Fruit fly (Drosophila melanogaster): Measurements from ENCODE around the gene CG12985.

CG12985 gene

DNA sequence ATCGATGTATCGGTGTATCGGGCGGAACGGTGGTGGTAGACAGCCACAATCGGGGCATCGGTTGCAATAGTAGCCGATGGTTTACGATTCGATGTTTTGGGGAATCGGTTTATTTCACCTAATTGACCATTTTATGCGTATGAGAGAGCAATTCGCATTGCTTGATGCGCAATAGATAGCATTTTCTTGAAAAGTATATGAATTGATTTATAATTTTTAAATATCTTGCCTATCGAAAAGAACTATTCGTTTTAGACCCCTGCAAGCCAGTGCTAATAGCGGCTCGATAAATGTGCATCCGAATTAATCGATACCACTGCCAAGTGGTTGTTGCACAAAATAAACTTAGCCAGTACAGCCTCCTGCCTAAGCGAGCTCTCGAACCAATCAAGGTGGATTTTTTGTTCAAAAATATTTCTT is 3.7 kb downstream of the CG12985 start, which contains the start of gene mnb (continued):
- TF ChIP-seq BEAF-32 (GFP tag; optimal IDR thresholded peaks at IDR 0.05) = peak; percentile 99
- TF ChIP-seq gce (GFP tag; IDR thresholded peaks at IDR 0.05) = no peak
- TF ChIP-seq ato (GFP tag; IDR thresholded peaks at IDR 0.05; ENCODE audit: partially characterized antibody) = peak; percentile 99
- peak in 1 of 2 experiments; percentile 16 for TF ChIP-seq dpn (GFP tag; optimal IDR thresholded peaks at IDR 0.05)
- peak; percentile 55 for TF ChIP-seq gfzf (GFP tag; optimal IDR thresholded peaks at IDR 0.05)
- TF ChIP-seq corto (GFP tag; optimal IDR thresholded peaks at IDR 0.05) = no peak
- peak in 1 of 3 experiments; percentile 33 for TF ChIP-seq Stat92E (GFP tag; optimal IDR thresholded peaks at IDR 0.05)
- TF ChIP-seq CG14860 (GFP tag; IDR thresholded peaks at IDR 0.05; ENCODE audit: partially characterized antibody) = peak; percentile 99
- no peak for TF ChIP-seq GATAe (GFP tag; conservative IDR thresholded peaks at IDR 0.05)
- peak; percentile 37 for TF ChIP-seq stwl (tag; optimal IDR thresholded peaks at IDR 0.05)
- TF ChIP-seq pita (GFP tag; optimal IDR thresholded peaks at IDR 0.05) = peak; percentile 88
- no peak for TF ChIP-seq NC2β (GFP tag; optimal IDR thresholded peaks at IDR 0.05)
- no peak for TF ChIP-seq Jarid2 (GFP tag; optimal IDR thresholded peaks at IDR 0.05)
- peak; percentile 68 for TF ChIP-seq CG12659 (GFP tag; optimal IDR thresholded peaks at IDR 0.05)
- peak; percentile 13 for TF ChIP-seq lbe (GFP tag; optimal IDR thresholded peaks at IDR 0.05)
- no peak for TF ChIP-seq ab (GFP tag; optimal IDR thresholded peaks at IDR 0.05)
- TF ChIP-seq mam (GFP tag; optimal IDR thresholded peaks at IDR 0.05) = peak; percentile 48
- TF ChIP-seq mld (GFP tag; IDR thresholded peaks at IDR 0.05; ENCODE audit: partially characterized antibody) = peak; percentile 98
- peak; percentile 98 for TF ChIP-seq tna (GFP tag; IDR thresholded peaks at IDR 0.05; ENCODE audit: partially characterized antibody)
- TF ChIP-seq HmgD (GFP tag; optimal IDR thresholded peaks at IDR 0.05) = peak; percentile 29
- no peak for TF ChIP-seq otp (GFP tag; IDR thresholded peaks at IDR 0.05)
- no peak for TF ChIP-seq prd (optimal IDR thresholded peaks at IDR 0.05)
- TF ChIP-seq prd (GFP tag; IDR thresholded peaks at IDR 0.05) = peak; percentile 40; the same call in 1 of the 3 replicates
- TF ChIP-seq Atf6 (GFP tag; IDR thresholded peaks at IDR 0.05) = 0 out of 2 replicates have a peak, but pooled peaks have one; percentile 23
- TF ChIP-seq nerfin-2 (GFP tag; IDR thresholded peaks at IDR 0.05; ENCODE audit: partially characterized antibody) = peak; percentile 99
- no peak for TF ChIP-seq dimm (GFP tag; IDR thresholded peaks at IDR 0.05)
- peak; percentile 100 for TF ChIP-seq vnd (GFP tag; IDR thresholded peaks at IDR 0.05; ENCODE audit: partially characterized antibody)
- no peak for TF ChIP-seq CG1529 (GFP tag; optimal IDR thresholded peaks at IDR 0.05)
- TF ChIP-seq CG7271 (tag; optimal IDR thresholded peaks at IDR 0.05) = no peak
- peak; percentile 11 for TF ChIP-seq gro (GFP tag; optimal IDR thresholded peaks at IDR 0.05)
- TF ChIP-seq CG11504 (tag; optimal IDR thresholded peaks at IDR 0.05) = peak; percentile 17
- peak; percentile 12 for TF ChIP-seq CG15696 (tag; optimal IDR thresholded peaks at IDR 0.05)
- peak; percentile 17 for TF ChIP-seq luna (GFP tag; optimal IDR thresholded peaks at IDR 0.05)
- TF ChIP-seq CG11398 (GFP tag; optimal IDR thresholded peaks at IDR 0.05) = no peak
- peak; percentile 9 for TF ChIP-seq CG1647 (GFP tag; optimal IDR thresholded peaks at IDR 0.05)
- TF ChIP-seq Usf (GFP tag; optimal IDR thresholded peaks at IDR 0.05) = no peak
- peak; percentile 10 for TF ChIP-seq CG15601 (tag; optimal IDR thresholded peaks at IDR 0.05)
- TF ChIP-seq CG13296 (GFP tag; optimal IDR thresholded peaks at IDR 0.05) = no peak
- peak; percentile 4 for TF ChIP-seq zen (tag; optimal IDR thresholded peaks at IDR 0.05)
- peak; percentile 6 for TF ChIP-seq grau (tag; optimal IDR thresholded peaks at IDR 0.05)
- TF ChIP-seq CG14050 (GFP tag; IDR thresholded peaks at IDR 0.05) = no peak
- no peak for TF ChIP-seq chn (GFP tag; optimal IDR thresholded peaks at IDR 0.05)
- no peak for TF ChIP-seq Xrp1 (GFP tag; IDR thresholded peaks at IDR 0.05)
- TF ChIP-seq tx (GFP tag; optimal IDR thresholded peaks at IDR 0.05) = peak; percentile 6
- TF ChIP-seq Doc3 (GFP tag; IDR thresholded peaks at IDR 0.05; ENCODE audit: partially characterized antibody) = peak; percentile 99
- TF ChIP-seq Pdp1 (GFP tag; optimal IDR thresholded peaks at IDR 0.05) = peak in 1 of 2 experiments; percentile 9
- TF ChIP-seq CG32532 (GFP tag; IDR thresholded peaks at IDR 0.05) = peak; percentile 33; the same call in 1 of the 2 replicates
- TF ChIP-seq ind (GFP tag; optimal IDR thresholded peaks at IDR 0.05) = peak; percentile 21
- no peak for TF ChIP-seq CG5180 (GFP tag; optimal IDR thresholded peaks at IDR 0.05)

Data from whole organism, embryonic.